Fruit fly (Drosophila melanogaster): ENCODE measurements around the gene Amun.
A peak's percentile ranks its signal among the peaks of the same experiment; 100 is the strongest.

DNA sequence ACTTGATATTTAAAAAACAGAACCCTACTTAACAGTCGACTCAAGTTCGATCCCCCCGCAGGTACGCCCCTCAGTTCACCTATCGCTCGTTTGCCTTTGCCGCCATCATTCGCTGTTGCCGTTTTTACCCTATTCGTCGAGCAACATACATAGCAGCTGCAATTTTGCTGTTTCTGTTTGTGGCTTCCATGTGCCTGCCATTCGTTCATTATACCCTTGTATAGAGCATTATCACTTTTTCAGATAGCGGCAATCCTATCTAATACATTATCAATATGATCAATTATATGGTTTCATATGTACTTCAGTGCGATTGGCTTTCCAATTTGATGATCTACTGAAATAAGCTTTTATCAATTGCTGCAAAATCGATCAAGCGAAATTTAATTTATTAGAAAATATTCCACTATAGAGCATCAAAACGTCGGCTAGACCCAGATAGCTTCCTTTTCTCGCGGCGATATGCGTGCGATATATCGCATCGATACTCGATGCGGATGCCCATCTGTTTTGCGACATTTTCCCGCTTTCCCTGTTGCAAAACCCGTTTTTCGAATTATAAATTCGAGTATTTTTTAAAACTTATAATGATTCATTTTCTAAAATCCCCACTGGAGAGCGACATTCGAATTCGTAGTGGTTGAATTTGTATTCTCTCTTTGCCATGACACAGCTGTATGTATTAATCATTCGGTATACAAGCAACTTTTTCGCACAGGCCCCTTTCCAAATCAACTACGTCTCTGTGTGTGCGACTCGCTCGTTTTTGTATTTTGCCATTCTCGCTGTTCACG, 769 bp upstream of the Amun start:
- TF ChIP-seq acj6 (GFP tag; optimal IDR thresholded peaks at IDR 0.05), result peak; percentile 87
- peak; percentile 88 for TF ChIP-seq CG31627 (GFP tag; optimal IDR thresholded peaks at IDR 0.05)
- peak; percentile 92 for TF ChIP-seq CG3032 (tag; optimal IDR thresholded peaks at IDR 0.05)
- TF ChIP-seq Eip78C (GFP tag), result peak; percentile 99
- TF ChIP-seq cyc (GFP tag; optimal IDR thresholded peaks at IDR 0.05), result peak; percentile 90
- TF ChIP-seq pdm3 (GFP tag; optimal IDR thresholded peaks at IDR 0.05), result peak; percentile 89
- peak; percentile 87 for TF ChIP-seq Hr4 (GFP tag; optimal IDR thresholded peaks at IDR 0.05)
- peak; percentile 74 for TF ChIP-seq salr (GFP tag; optimal IDR thresholded peaks at IDR 0.05)

All from whole organism, prepupa.